Fruit fly (Drosophila melanogaster) whole organism, wandering third instar larva: ENCODE measurements around the gene wtrw.
A peak's percentile ranks its signal among the peaks of the same experiment; 100 is the strongest.

ENCODE experiments used
- Abd-B ChIP-seq: fragments of >200 bp; optimal IDR thresholded peaks from 2 replicates; lab custom pipeline; 2017; ENCODE audit warnings: missing biosample characterization, missing genetic modification characterization
- CG32264 ChIP-seq: fragments of 200-800 bp; sonication (Bioruptor generic); optimal IDR thresholded peaks from 2 replicates; lab custom pipeline; 2016; ENCODE audit warnings: missing biosample characterization, missing genetic modification characterization
- CrebA ChIP-seq: fragments of 200-800 bp; sonication (Bioruptor generic); optimal IDR thresholded peaks from 2 replicates; lab custom pipeline; 2016; ENCODE audit warnings: missing biosample characterization, mild to moderate bottlenecking, missing genetic modification characterization, borderline replicate concordance
- Dfd ChIP-seq: fragments of >200 bp; optimal IDR thresholded peaks from 2 replicates; lab custom pipeline; 2017; ENCODE audit warnings: missing biosample characterization, missing genetic modification characterization
- Dif ChIP-seq: fragments of 200-275, 200-300 bp; sonication (Bioruptor generic); optimal IDR thresholded peaks from 2 replicates; lab custom pipeline; 2018; ENCODE audit warnings: missing biosample characterization, missing genetic modification characterization; ENCODE audit not compliant: partially characterized antibody
- GATAd ChIP-seq: sonication (Bioruptor generic); optimal IDR thresholded peaks from 2 replicates; lab custom pipeline; 2016; ENCODE audit warnings: missing biosample characterization, missing genetic modification characterization
- Hnf4 ChIP-seq: fragments of 200-800 bp; sonication (Bioruptor generic); optimal IDR thresholded peaks from 2 replicates; lab custom pipeline; 2016; ENCODE audit warnings: missing biosample characterization, mild to moderate bottlenecking, missing genetic modification characterization
- Hr78 ChIP-seq: fragments of >200 bp; optimal IDR thresholded peaks from 2 replicates; lab custom pipeline; 2017; ENCODE audit warnings: missing biosample characterization, missing genetic modification characterization
- Jra ChIP-seq: sonication (Bioruptor generic); optimal IDR thresholded peaks from 2 replicates; lab custom pipeline; 2016; ENCODE audit warnings: missing biosample characterization, missing genetic modification characterization
- Mio ChIP-seq: sonication (Bioruptor generic); optimal IDR thresholded peaks from 2 replicates; lab custom pipeline; 2016; ENCODE audit warnings: missing biosample characterization, missing genetic modification characterization
- Myc ChIP-seq: fragments of >200 bp; optimal IDR thresholded peaks from 2 replicates; lab custom pipeline; 2017
- N ChIP-seq: fragments of >200 bp; optimal IDR thresholded peaks from 2 replicates; lab custom pipeline; 2018; ENCODE audit warnings: missing biosample characterization, missing external identifiers, missing genetic modification characterization
- Rel ChIP-seq, 2 experiments: fragments of 200-800 bp; sonication (Bioruptor generic) in 1 of 2; optimal IDR thresholded peaks; 2 replicates in 1 of 2; 3 replicates in 1 of 2; lab custom pipeline; 2016 to 2019; ENCODE audit warnings: mild to moderate bottlenecking in 2 of 2, missing biosample characterization in 2 of 2, missing genetic modification characterization in 2 of 2, moderate library complexity in 1 of 2
- Vsx2 ChIP-seq: fragments of 200-300, 225-300 bp; sonication (Bioruptor generic); optimal IDR thresholded peaks from 2 replicates; lab custom pipeline; 2018; ENCODE audit warnings: missing biosample characterization, missing genetic modification characterization; ENCODE audit not compliant: partially characterized antibody
- br ChIP-seq: fragments of 200-800 bp; sonication (Bioruptor generic); optimal IDR thresholded peaks from 2 replicates; lab custom pipeline; 2016; ENCODE audit warnings: missing biosample characterization, missing genetic modification characterization
- dl ChIP-seq, 2 experiments: fragments of 175-275, 200-275 bp in 1 of 2; fragments of 200-275 bp in 1 of 2; sonication (Bioruptor generic); optimal IDR thresholded peaks; lab custom pipeline; 2018; ENCODE audit warnings: mild to moderate bottlenecking in 2 of 2, missing biosample characterization in 2 of 2, missing genetic modification characterization in 2 of 2, moderate library complexity in 2 of 2; ENCODE audit not compliant: partially characterized antibody in 2 of 2, insufficient read depth in 1 of 2
- dmrt93B ChIP-seq: fragments of 200-800 bp; sonication (Bioruptor generic); optimal IDR thresholded peaks from 2 replicates; lab custom pipeline; 2018; ENCODE audit warnings: missing biosample characterization, mild to moderate bottlenecking, missing genetic modification characterization
- ey ChIP-seq: fragments of 200-800 bp; sonication (Bioruptor generic); optimal IDR thresholded peaks from 2 replicates; lab custom pipeline; 2016; ENCODE audit warnings: missing biosample characterization, missing genetic modification characterization
- fru ChIP-seq: fragments of 200-800 bp; sonication (Bioruptor generic); optimal IDR thresholded peaks from 3 replicates; lab custom pipeline; 2016; ENCODE audit warnings: missing biosample characterization, mild to moderate bottlenecking, missing genetic modification characterization
- h ChIP-seq: fragments of 200-800 bp; sonication (Bioruptor generic); optimal IDR thresholded peaks from 3 replicates; lab custom pipeline; 2016; ENCODE audit warnings: missing biosample characterization, mild to moderate bottlenecking, missing genetic modification characterization
- jim ChIP-seq: fragments of 175-275, 200-325 bp; sonication (Bioruptor generic); optimal IDR thresholded peaks from 2 replicates; lab custom pipeline; 2016; ENCODE audit warnings: missing biosample characterization, mild to moderate bottlenecking, missing genetic modification characterization
- lola ChIP-seq: fragments of >200 bp; optimal IDR thresholded peaks from 2 replicates; lab custom pipeline; 2017; ENCODE audit warnings: missing biosample characterization, missing genetic modification characterization
- pan ChIP-seq: fragments of >200 bp; optimal IDR thresholded peaks from 2 replicates; lab custom pipeline; 2017
- rgr ChIP-seq: fragments of 200-800 bp; sonication (Bioruptor generic); optimal IDR thresholded peaks from 3 replicates; lab custom pipeline; 2016; ENCODE audit warnings: missing biosample characterization, mild to moderate bottlenecking, missing genetic modification characterization
- sv ChIP-seq: fragments of 200-800 bp; sonication (Bioruptor generic); optimal IDR thresholded peaks from 3 replicates; lab custom pipeline; 2016; ENCODE audit warnings: missing biosample characterization, missing genetic modification characterization
- tai ChIP-seq: sonication (Bioruptor generic); optimal IDR thresholded peaks from 2 replicates; lab custom pipeline; 2016; ENCODE audit warnings: missing biosample characterization, missing genetic modification characterization
- usp ChIP-seq: fragments of >200 bp; optimal IDR thresholded peaks from 2 replicates; lab custom pipeline; 2017; ENCODE audit warnings: missing biosample characterization, missing genetic modification characterization
- woc ChIP-seq: sonication (Bioruptor generic); optimal IDR thresholded peaks from 2 replicates; lab custom pipeline; 2016; ENCODE audit warnings: missing biosample characterization, mild to moderate bottlenecking, missing genetic modification characterization

The wtrw gene

dm6 chr3R:7920196-7920595 is 29.1 kb downstream of the wtrw start, which contains the start of the genes CG10445 and lds:
Gene CG10445, minus strand, starts transcription at chr3R:7920299.
Gene lds, plus strand, starts transcription at chr3R:7920431.
- TF ChIP-seq Dif (GFP tag; lab: Kevin White, UChicago), result no peak
- no peak for TF ChIP-seq dl (GFP tag; optimal IDR thresholded peaks at IDR 0.05; lab: Kevin White, UChicago; ENCODE audit: insufficient read depth in 1 of 2, partially characterized antibody in 2 of 2)
- no peak for TF ChIP-seq Vsx2 (GFP tag; lab: Kevin White, UChicago)
- no peak for TF ChIP-seq jim
- TF ChIP-seq br, result no peak
- no peak for TF ChIP-seq Myc (lab: Kevin White, UChicago)
- no peak for TF ChIP-seq lola (GFP tag; lab: Kevin White, UChicago)
- no peak for TF ChIP-seq GATAd

- TF ChIP-seq usp (GFP tag; lab: Kevin White, UChicago), result no peak
- no peak for TF ChIP-seq Dif (GFP tag; lab: Kevin White, UChicago)
- no peak for TF ChIP-seq Vsx2 (GFP tag; lab: Kevin White, UChicago)
- no peak for TF ChIP-seq Mio (GFP tag; lab: Kevin White, UChicago)
- no peak for TF ChIP-seq pan (lab: Kevin White, UChicago)
- no peak for TF ChIP-seq lola (GFP tag; lab: Kevin White, UChicago)
- no peak for TF ChIP-seq Hr78
- no peak for TF ChIP-seq dmrt93B (GFP tag; lab: Kevin White, UChicago)
- no peak for TF ChIP-seq Jra (GFP tag; lab: Kevin White, UChicago)
- no peak for TF ChIP-seq CrebA (GFP tag; lab: Kevin White, UChicago)
- no peak for TF ChIP-seq Rel (GFP tag; optimal IDR thresholded peaks at IDR 0.05; lab: Kevin White, UChicago)
- no peak for TF ChIP-seq Rel (tag; optimal IDR thresholded peaks at IDR 0.05; lab: Kevin White, UChicago)
- TF ChIP-seq ey, result no peak
- TF ChIP-seq N (GFP tag; lab: Kevin White, UChicago), result no peak
- no peak for TF ChIP-seq h (GFP tag; lab: Kevin White, UChicago)
Measured at dm6 chr3R:7926354-7926753, 35.2 kb downstream of the wtrw start.

dm6 chr3R:7936786-7937363 is 45.7 kb downstream of the wtrw start:
- TF ChIP-seq pan (lab: Kevin White, UChicago), result no peak
- peak; percentile 90 for TF ChIP-seq Dfd
- TF ChIP-seq, all 38 proteins: peak for 1

- TF ChIP-seq CrebA (GFP tag; lab: Kevin White, UChicago) (no peak), fru (peak; percentile 11)
Measured at dm6 chr3R:7944699-7945349, 53.7 kb downstream of the wtrw start.

dm6 chr3R:7947349-7947748 is 56.2 kb downstream of the wtrw start:
- no peak for TF ChIP-seq usp (GFP tag; lab: Kevin White, UChicago)
- TF ChIP-seq Myc (lab: Kevin White, UChicago), result no peak
- TF ChIP-seq Dif (GFP tag; lab: Kevin White, UChicago), result no peak
- no peak for TF ChIP-seq Vsx2 (GFP tag; lab: Kevin White, UChicago)
- no peak for TF ChIP-seq pan (lab: Kevin White, UChicago)
- TF ChIP-seq CrebA (GFP tag; lab: Kevin White, UChicago), result no peak
- TF ChIP-seq Hr78, result no peak

- TF ChIP-seq fru, result no peak
- no peak for TF ChIP-seq sv
- no peak for TF ChIP-seq Hnf4 (GFP tag; lab: Kevin White, UChicago)
- no peak for TF ChIP-seq Mio (GFP tag; lab: Kevin White, UChicago)
- TF ChIP-seq rgr (GFP tag; lab: Kevin White, UChicago), result no peak
- no peak for TF ChIP-seq CrebA (GFP tag; lab: Kevin White, UChicago)
- TF ChIP-seq woc (GFP tag; lab: Kevin White, UChicago), result no peak
- TF ChIP-seq lola (GFP tag; lab: Kevin White, UChicago), result no peak
- no peak for TF ChIP-seq pan (lab: Kevin White, UChicago)
- no peak for TF ChIP-seq Dfd
- no peak for TF ChIP-seq Dif (GFP tag; lab: Kevin White, UChicago)
- TF ChIP-seq Myc (lab: Kevin White, UChicago), result no peak
- TF ChIP-seq br, result no peak
- TF ChIP-seq Abd-B (GFP tag; lab: Kevin White, UChicago), result no peak
- TF ChIP-seq tai (GFP tag; lab: Kevin White, UChicago), result no peak
- no peak for TF ChIP-seq CG32264 (GFP tag; lab: Kevin White, UChicago)
Measured at dm6 chr3R:7950147-7950546, 59.0 kb downstream of the wtrw start.
